Fruit fly (Drosophila melanogaster): ENCODE results near the gene dyl.

DNA sequence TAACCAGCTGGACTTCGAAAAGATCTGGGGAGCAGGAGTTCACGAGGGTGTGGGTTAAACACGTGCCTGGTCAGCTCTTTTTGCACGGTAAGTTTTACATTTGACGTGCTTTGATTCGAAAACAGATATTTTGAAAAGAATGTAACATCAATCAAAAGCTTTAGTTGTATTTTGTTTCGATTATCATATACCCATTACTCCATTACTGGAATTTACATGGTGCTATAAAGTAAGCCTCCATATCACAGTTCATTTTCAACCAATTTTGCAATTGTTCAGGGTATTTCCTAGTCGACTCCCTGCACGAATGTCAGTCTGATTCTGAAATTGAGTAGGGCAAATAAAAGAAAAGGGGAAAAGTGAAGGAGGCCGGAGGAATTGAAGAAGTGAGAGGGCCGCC, 41.3 kb upstream of the dyl start:
- no peak for TF ChIP-seq Dif (GFP tag; optimal IDR thresholded peaks at IDR 0.05; ENCODE audit: partially characterized antibody)
- TF ChIP-seq Hr78 (GFP tag; optimal IDR thresholded peaks at IDR 0.05) = no peak
- TF ChIP-seq CG9705 (GFP tag; optimal IDR thresholded peaks at IDR 0.05) = no peak
- no peak for TF ChIP-seq brk (GFP tag; optimal IDR thresholded peaks at IDR 0.05)
- TF ChIP-seq fru (GFP tag; optimal IDR thresholded peaks at IDR 0.05) = no peak
- no peak for TF ChIP-seq Sp1 (GFP tag; optimal IDR thresholded peaks at IDR 0.05)
- TF ChIP-seq jim (GFP tag; optimal IDR thresholded peaks at IDR 0.05) = no peak
- TF ChIP-seq usp (GFP tag; optimal IDR thresholded peaks at IDR 0.05) = no peak
- TF ChIP-seq Dfd (GFP tag; optimal IDR thresholded peaks at IDR 0.05) = no peak
- no peak for TF ChIP-seq dmrt93B (GFP tag; optimal IDR thresholded peaks at IDR 0.05)
- no peak for TF ChIP-seq woc (GFP tag; optimal IDR thresholded peaks at IDR 0.05)
- no peak for TF ChIP-seq lola (GFP tag; optimal IDR thresholded peaks at IDR 0.05)
